Fruit fly (Drosophila melanogaster) whole organism: ENCODE measurements around the gene EMC2A.

ENCODE experiments used
- CG8478 ChIP-seq: fragments of >200 bp; optimal IDR thresholded peaks from 2 replicates; lab custom pipeline; 2018; ENCODE audit warnings: inconsistent platforms
- Dll ChIP-seq: fragments of >200 bp; optimal IDR thresholded peaks from 2 replicates; lab custom pipeline; 2017
- usp ChIP-seq: fragments of >200 bp; optimal IDR thresholded peaks from 2 replicates; lab custom pipeline; 2017; ENCODE audit warnings: missing biosample characterization, missing genetic modification characterization, mixed read lengths

- no peak for TF ChIP-seq Dll (lab: Kevin White, UChicago)
- no peak for TF ChIP-seq usp (GFP tag; lab: Kevin White, UChicago)
- TF ChIP-seq CG8478 (lab: Kevin White, UChicago) = no peak
These were observed 12.3 kb upstream of the EMC2A start, which contains the start of gene CG8907 for dm6 chr3R:17008018-17008674.
